Fruit fly (Drosophila melanogaster) Kc167 (cell line): Measurements from ENCODE around the gene fok.

Experiments
- Myc ChIP-seq: fragments of >200 bp; optimal IDR thresholded peaks from 2 replicates; lab custom pipeline; 2017; ENCODE audit warnings: missing external identifiers
- Sin3A ChIP-seq: fragments of >200 bp; optimal IDR thresholded peaks from 2 replicates; lab custom pipeline; 2018; ENCODE audit warnings: missing external identifiers
- h ChIP-seq: fragments of >200 bp; optimal IDR thresholded peaks from 3 replicates; lab custom pipeline; 2018; ENCODE audit warnings: missing external identifiers
- insv ChIP-seq: fragments of >200 bp; optimal IDR thresholded peaks from 3 replicates; lab custom pipeline; 2018; ENCODE audit warnings: missing external identifiers
- psq ChIP-seq: fragments of >200 bp; optimal IDR thresholded peaks from 2 replicates; lab custom pipeline; 2017; ENCODE audit warnings: missing external identifiers
- ttk ChIP-seq: sonication (Bioruptor generic); optimal IDR thresholded peaks from 2 replicates; lab custom pipeline; 2017; ENCODE audit warnings: missing external identifiers

The fok gene

dm6 chr2L:20074388-20074787, 10.5 kb downstream of the fok start:
- TF ChIP-seq psq (lab: Kevin White, UChicago) (no peak), h (lab: Kevin White, UChicago) (no peak), insv (no peak), Myc (lab: Kevin White, UChicago) (no peak)

dm6 chr2L:20072095-20072494, 12.8 kb downstream of the fok start, which contains the start of gene CG10730:
Gene CG10730 (minus strand): TSS chr2L:20072195.
- no peak for TF ChIP-seq ttk
- TF ChIP-seq Sin3A (lab: Kevin White, UChicago): no peak
- no peak for TF ChIP-seq insv
- TF ChIP-seq psq (lab: Kevin White, UChicago): no peak
- no peak for TF ChIP-seq Myc (lab: Kevin White, UChicago)
- TF ChIP-seq h (lab: Kevin White, UChicago): no peak

dm6 chr2L:20069158-20070016, 15.5 kb downstream of the fok start:
- no peak for TF ChIP-seq Sin3A (lab: Kevin White, UChicago)
- TF ChIP-seq ttk: no peak
- no peak for TF ChIP-seq psq (lab: Kevin White, UChicago)
- TF ChIP-seq h (lab: Kevin White, UChicago): no peak
- no peak for TF ChIP-seq Myc (lab: Kevin White, UChicago)
- no peak for TF ChIP-seq insv

dm6 chr2L:20067928-20068327, 16.9 kb downstream of the fok start:
- TF ChIP-seq Myc (lab: Kevin White, UChicago): no peak
- no peak for TF ChIP-seq psq (lab: Kevin White, UChicago)
- TF ChIP-seq h (lab: Kevin White, UChicago): no peak
- TF ChIP-seq ttk: no peak
- TF ChIP-seq insv: no peak
- TF ChIP-seq Sin3A (lab: Kevin White, UChicago): no peak

dm6 chr2L:20066233-20066650, 18.6 kb downstream of the fok start, which contains the start of gene bwa:
Gene bwa (plus strand): TSS chr2L:20066391.
- no peak for TF ChIP-seq h (lab: Kevin White, UChicago)
- TF ChIP-seq insv: no peak
- no peak for TF ChIP-seq Sin3A (lab: Kevin White, UChicago)
- no peak for TF ChIP-seq ttk

- TF ChIP-seq insv (no peak), h (lab: Kevin White, UChicago) (no peak), Myc (lab: Kevin White, UChicago) (no peak), ttk (no peak), Sin3A (lab: Kevin White, UChicago) (no peak), psq (lab: Kevin White, UChicago) (no peak)
Observed at dm6 chr2L:20065516-20065915, 19.4 kb downstream of the fok start, which contains the start of gene vls. Gene vls (minus strand): TSS chr2L:20065679.

- TF ChIP-seq Sin3A (lab: Kevin White, UChicago) (no peak), h (lab: Kevin White, UChicago) (no peak), insv (no peak), Myc (lab: Kevin White, UChicago) (no peak), ttk (no peak), psq (lab: Kevin White, UChicago) (no peak)
Observed at dm6 chr2L:20061018-20061657, 23.7 kb downstream of the fok start, which contains the start of the genes barr and lok. Gene barr (minus strand): TSS chr2L:20061370. Gene lok (plus strand): TSS chr2L:20061422.

dm6 chr2L:20057391-20057790, 27.5 kb downstream of the fok start:
- TF ChIP-seq insv (no peak), ttk (no peak), psq (lab: Kevin White, UChicago) (no peak), h (lab: Kevin White, UChicago) (no peak), Sin3A (lab: Kevin White, UChicago) (no peak), Myc (lab: Kevin White, UChicago) (no peak)

dm6 chr2L:20051172-20051893, 33.5 kb downstream of the fok start:
- no peak for TF ChIP-seq insv
- TF ChIP-seq psq (lab: Kevin White, UChicago): no peak
- no peak for TF ChIP-seq Myc (lab: Kevin White, UChicago)
